Fruit fly (Drosophila melanogaster): ENCODE results near the gene Strump.
A peak's percentile ranks its signal among the peaks of the same experiment; 100 is the strongest.

The Strump gene

DNA sequence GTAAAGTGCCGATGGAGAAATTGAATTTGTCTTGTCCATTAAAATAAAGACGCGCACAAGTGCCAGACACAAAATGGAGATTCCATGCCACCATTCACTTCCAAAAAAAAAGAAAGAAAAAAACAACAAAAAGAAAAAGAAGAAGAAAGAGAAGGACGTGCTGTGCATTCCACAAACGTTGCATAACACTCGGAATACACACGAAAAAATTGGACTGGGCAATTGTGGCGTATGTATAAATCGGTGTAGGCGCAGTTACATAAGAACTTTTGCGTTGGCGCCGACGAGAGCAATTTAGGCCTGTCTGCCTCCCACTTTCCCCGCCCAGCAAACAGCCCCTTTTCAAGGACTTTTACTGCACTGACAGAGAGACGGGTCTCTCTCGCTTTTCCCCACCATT, 25.5 kb downstream of the Strump start (continued):
- TF ChIP-seq Pdp1 (GFP tag; optimal IDR thresholded peaks at IDR 0.05) = peak in 1 of 2 experiments; percentile 95
- TF ChIP-seq CG2120 (GFP tag; optimal IDR thresholded peaks at IDR 0.05) = no peak
- TF ChIP-seq crol (GFP tag; IDR thresholded peaks at IDR 0.05) = peak; percentile 57

DNA sequence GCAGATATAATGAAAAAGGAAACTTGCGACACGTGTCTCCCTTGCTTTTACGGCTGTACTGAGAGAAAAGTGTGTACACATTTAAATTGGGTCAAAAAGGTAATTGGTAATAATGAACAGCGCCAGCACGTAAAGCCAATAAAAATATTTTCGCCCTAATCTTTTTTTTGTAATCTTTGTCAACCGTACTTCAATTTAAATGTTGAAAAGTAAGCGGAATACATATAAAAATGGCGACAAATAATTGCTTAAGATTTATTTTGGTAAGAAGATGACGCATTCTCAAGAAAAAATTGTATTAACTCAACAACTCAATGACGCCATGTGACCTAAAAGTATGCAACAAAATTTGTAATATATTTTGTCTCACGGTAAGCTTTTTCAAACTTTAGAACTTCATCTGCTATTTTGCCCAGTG, 26.0 kb downstream of the Strump start:
- TF ChIP-seq trem (tag; optimal IDR thresholded peaks at IDR 0.05) (no peak), lilli (GFP tag; optimal IDR thresholded peaks at IDR 0.05) (peak; percentile 8), nau (GFP tag; optimal IDR thresholded peaks at IDR 0.05) (peak; percentile 20), CG32532 (GFP tag; IDR thresholded peaks at IDR 0.05) (no peak), CG3847 (GFP tag; IDR thresholded peaks at IDR 0.05) (no peak), CG4328 (GFP tag; optimal IDR thresholded peaks at IDR 0.05) (no peak), Hsf (GFP tag; optimal IDR thresholded peaks at IDR 0.05) (peak; percentile 21), grau (tag; optimal IDR thresholded peaks at IDR 0.05) (peak; percentile 48), yki (optimal IDR thresholded peaks at IDR 0.05) (no peak), CG15011 (GFP tag; optimal IDR thresholded peaks at IDR 0.05) (no peak), bsh (GFP tag; optimal IDR thresholded peaks at IDR 0.05) (no peak), CG17568 (GFP tag; optimal IDR thresholded peaks at IDR 0.05) (no peak), CG15269 (tag; optimal IDR thresholded peaks at IDR 0.05) (peak; percentile 19), CG33557 (GFP tag; optimal IDR thresholded peaks at IDR 0.05) (no peak), nerfin-2 (GFP tag; IDR thresholded peaks at IDR 0.05; ENCODE audit: partially characterized antibody) (no peak), oc (tag; optimal IDR thresholded peaks at IDR 0.05) (no peak), CrebB (tag; optimal IDR thresholded peaks at IDR 0.05) (no peak), fu2 (GFP tag; optimal IDR thresholded peaks at IDR 0.05) (peak; percentile 14), ab (GFP tag; optimal IDR thresholded peaks at IDR 0.05) (no peak), CG34376 (GFP tag; optimal IDR thresholded peaks at IDR 0.05) (peak; percentile 7), H2.0 (GFP tag; IDR thresholded peaks at IDR 0.05) (no peak), CG13123 (GFP tag; optimal IDR thresholded peaks at IDR 0.05) (no peak), lbe (GFP tag; optimal IDR thresholded peaks at IDR 0.05) (no peak), tx (GFP tag; optimal IDR thresholded peaks at IDR 0.05) (no peak), pzg (GFP tag; optimal IDR thresholded peaks at IDR 0.05) (no peak), Optix (GFP tag; IDR thresholded peaks at IDR 0.05) (no peak), sima (GFP tag; optimal IDR thresholded peaks at IDR 0.05) (no peak), bcd (GFP tag; optimal IDR thresholded peaks at IDR 0.05) (peak; percentile 13), CG9932 (GFP tag; IDR thresholded peaks at IDR 0.05) (no peak), dmrt11E (tag; optimal IDR thresholded peaks at IDR 0.05) (no peak), CoRest (tag; optimal IDR thresholded peaks at IDR 0.05) (peak; percentile 53), CG2202 (tag; optimal IDR thresholded peaks at IDR 0.05) (no peak), sens (GFP tag) (peak; percentile 83), CG1024 (GFP tag; IDR thresholded peaks at IDR 0.05) (no peak), eve (GFP tag; optimal IDR thresholded peaks at IDR 0.05) (peak in 1 of 2 experiments; percentile 91), ham (GFP tag; IDR thresholded peaks at IDR 0.05) (no peak), row (GFP tag; IDR thresholded peaks at IDR 0.05) (peak; percentile 40), CG3065 (GFP tag; optimal IDR thresholded peaks at IDR 0.05) (no peak), hkb (optimal IDR thresholded peaks at IDR 0.05) (no peak), hkb (GFP tag; IDR thresholded peaks at IDR 0.05) (no peak), kay (GFP tag; optimal IDR thresholded peaks at IDR 0.05) (peak; percentile 60), CG10654 (GFP tag; optimal IDR thresholded peaks at IDR 0.05) (no peak), TFAM (GFP tag; optimal IDR thresholded peaks at IDR 0.05) (no peak), cwo (GFP tag; optimal IDR thresholded peaks at IDR 0.05) (peak; percentile 47), shn (GFP tag; optimal IDR thresholded peaks at IDR 0.05) (no peak), CG15514 (GFP tag; optimal IDR thresholded peaks at IDR 0.05) (peak; percentile 17), amos (GFP tag; IDR thresholded peaks at IDR 0.05; ENCODE audit: partially characterized antibody) (no peak), gfzf (GFP tag; optimal IDR thresholded peaks at IDR 0.05) (no peak)
